Fruit fly (Drosophila melanogaster) whole organism, prepupa: Measurements from ENCODE around the gene CG7101.
A peak's percentile ranks its signal among the peaks of the same experiment; 100 is the strongest.

Experiments used
- CG10631 ChIP-seq: fragments of 200-800 bp; sonication (Bioruptor generic); optimal IDR thresholded peaks from 2 replicates; lab custom pipeline; 2016; ENCODE audit warnings: missing biosample characterization, missing genetic modification characterization
- CG10669 ChIP-seq: fragments of 200-800 bp; sonication (Bioruptor generic); optimal IDR thresholded peaks from 3 replicates; lab custom pipeline; 2018; ENCODE audit warnings: missing biosample characterization, mild to moderate bottlenecking, missing genetic modification characterization, moderate library complexity
- CG11762 ChIP-seq: fragments of 200-800 bp; sonication (Bioruptor generic); optimal IDR thresholded peaks from 3 replicates; lab custom pipeline; 2016; ENCODE audit warnings: missing biosample characterization, missing genetic modification characterization; ENCODE audit not compliant: insufficient read depth
- CG11902 ChIP-seq: fragments of 200-800 bp; sonication (Bioruptor generic); optimal IDR thresholded peaks from 3 replicates; lab custom pipeline; 2016; ENCODE audit warnings: missing biosample characterization, missing genetic modification characterization
- CG15336 ChIP-seq: fragments of 200-800 bp; sonication (Bioruptor generic); IDR thresholded peaks from 2 replicates; pipeline ENCODE4 v1.3.6; 2022; ENCODE audit warnings: missing biosample characterization, missing genetic modification characterization
- CG1621 ChIP-seq: fragments of 200-800 bp; sonication (Bioruptor generic); optimal IDR thresholded peaks from 3 replicates; lab custom pipeline; 2018; ENCODE audit warnings: missing biosample characterization, mild to moderate bottlenecking, missing genetic modification characterization
- CG16779 ChIP-seq: fragments of 200-800 bp; sonication (Bioruptor generic); optimal IDR thresholded peaks from 3 replicates; lab custom pipeline; 2017; ENCODE audit warnings: missing biosample characterization, mild to moderate bottlenecking, missing genetic modification characterization
- CG31627 ChIP-seq: fragments of 200-800 bp; sonication (Bioruptor generic); optimal IDR thresholded peaks from 3 replicates; lab custom pipeline; 2016; ENCODE audit warnings: missing biosample characterization, missing genetic modification characterization
- CG32006 ChIP-seq: fragments of 200-800 bp; sonication (Bioruptor generic); optimal IDR thresholded peaks from 3 replicates; lab custom pipeline; 2017; ENCODE audit warnings: missing biosample characterization, mild to moderate bottlenecking, missing genetic modification characterization
- CG6163 ChIP-seq: fragments of 200-800 bp; sonication (Bioruptor generic); IDR thresholded peaks from 3 replicates; pipeline ENCODE4 v1.3.6; 2022; ENCODE audit warnings: missing biosample characterization, missing genetic modification characterization
- CG6808 ChIP-seq: fragments of 200-800 bp; sonication (Bioruptor generic); optimal IDR thresholded peaks from 3 replicates; lab custom pipeline; 2017; ENCODE audit warnings: missing biosample characterization, missing genetic modification characterization, mild to moderate bottlenecking, moderate library complexity, missing genetic modification reagents
- CG6854 ChIP-seq: fragments of 200-800 bp; sonication (Bioruptor generic); optimal IDR thresholded peaks from 2 replicates; lab custom pipeline; 2017; ENCODE audit warnings: missing biosample characterization, mild to moderate bottlenecking, missing genetic modification characterization
- CG7368 ChIP-seq: fragments of 200-800 bp; sonication (Bioruptor generic); optimal IDR thresholded peaks from 3 replicates; lab custom pipeline; 2016; ENCODE audit warnings: missing biosample characterization, missing genetic modification characterization
- CG8632 ChIP-seq: fragments of 200-800 bp; sonication (Bioruptor generic); optimal IDR thresholded peaks from 3 replicates; lab custom pipeline; 2016; ENCODE audit warnings: missing biosample characterization, missing genetic modification characterization
- Eip75B ChIP-seq: fragments of 200-800 bp; sonication (Bioruptor generic); optimal IDR thresholded peaks from 3 replicates; lab custom pipeline; 2016; ENCODE audit warnings: missing biosample characterization, missing genetic modification characterization
- Eip78C ChIP-seq: fragments of 200-800 bp; sonication (Bioruptor generic); peaks from one replicate; lab custom pipeline; 2016; ENCODE audit warnings: missing biosample characterization, missing genetic modification characterization
- Eip93F ChIP-seq: fragments of 200-800 bp; sonication (Bioruptor generic); optimal IDR thresholded peaks from 2 replicates; lab custom pipeline; 2016; ENCODE audit warnings: missing biosample characterization, mild to moderate bottlenecking, missing genetic modification characterization
- Ets21C ChIP-seq: fragments of 200-800 bp; sonication (Bioruptor generic); optimal IDR thresholded peaks from 3 replicates; lab custom pipeline; 2016; ENCODE audit warnings: missing biosample characterization, missing genetic modification characterization
- Ets96B ChIP-seq: fragments of 200-800 bp; optimal IDR thresholded peaks from 2 replicates; lab custom pipeline; 2019; ENCODE audit warnings: missing biosample characterization, mild to moderate bottlenecking, missing genetic modification characterization, moderate library complexity
- Gug ChIP-seq: fragments of 200-800 bp; sonication (Bioruptor generic); IDR thresholded peaks from 2 replicates; pipeline ENCODE4 v1.3.6; 2022; ENCODE audit warnings: missing biosample characterization, missing genetic modification characterization
- Hr38 ChIP-seq: sonication (Bioruptor generic); optimal IDR thresholded peaks from 2 replicates; lab custom pipeline; 2016; ENCODE audit warnings: missing biosample characterization, missing genetic modification characterization
- Hr39 ChIP-seq: fragments of 200-800 bp; sonication (Bioruptor generic); optimal IDR thresholded peaks from 2 replicates; lab custom pipeline; 2016; ENCODE audit warnings: missing biosample characterization, missing genetic modification characterization
- Hr4 ChIP-seq: fragments of 200-800 bp; sonication (Bioruptor generic); optimal IDR thresholded peaks from 3 replicates; lab custom pipeline; 2016; ENCODE audit warnings: missing biosample characterization, missing genetic modification characterization
- Lpt ChIP-seq: fragments of 200-800 bp; sonication (Bioruptor generic); optimal IDR thresholded peaks from 3 replicates; lab custom pipeline; 2016; ENCODE audit warnings: missing biosample characterization, missing genetic modification characterization
- Sox102F ChIP-seq: fragments of 200-800 bp; sonication (Bioruptor generic); optimal IDR thresholded peaks from 2 replicates; lab custom pipeline; 2016; ENCODE audit warnings: missing biosample characterization, mild to moderate bottlenecking, missing genetic modification characterization
- Sox14 ChIP-seq: fragments of 200-800 bp; sonication (Bioruptor generic); optimal IDR thresholded peaks from 3 replicates; lab custom pipeline; 2016; ENCODE audit warnings: missing biosample characterization, missing genetic modification characterization
- achi ChIP-seq: fragments of 200-800 bp; sonication (Bioruptor generic); optimal IDR thresholded peaks from 3 replicates; lab custom pipeline; 2016; ENCODE audit warnings: missing biosample characterization, missing genetic modification characterization
- acj6 ChIP-seq: fragments of 200-800 bp; sonication (Bioruptor generic); optimal IDR thresholded peaks from 3 replicates; lab custom pipeline; 2016; ENCODE audit warnings: missing biosample characterization, missing genetic modification characterization
- dac ChIP-seq: fragments of 200-800 bp; sonication (Bioruptor generic); optimal IDR thresholded peaks from 2 replicates; lab custom pipeline; 2017; ENCODE audit warnings: missing biosample characterization, mild to moderate bottlenecking, missing genetic modification characterization
- dsx ChIP-seq: fragments of 200-800 bp; optimal IDR thresholded peaks from 3 replicates; lab custom pipeline; 2019; ENCODE audit warnings: missing biosample characterization, mild to moderate bottlenecking, missing genetic modification characterization, moderate library complexity; ENCODE audit not compliant: poor library complexity, severe bottlenecking
- eg ChIP-seq: fragments of 200-800 bp; sonication (Bioruptor generic); IDR thresholded peaks from 3 replicates; pipeline ENCODE4 v1.3.6; 2022; ENCODE audit warnings: missing biosample characterization, missing genetic modification characterization
- esn ChIP-seq: fragments of 200-800 bp; sonication (Bioruptor generic); optimal IDR thresholded peaks from 2 replicates; lab custom pipeline; 2016; ENCODE audit warnings: missing biosample characterization, mild to moderate bottlenecking, missing genetic modification characterization, moderate library complexity
- fd59A ChIP-seq: fragments of 200-800 bp; sonication (Bioruptor generic); optimal IDR thresholded peaks from 2 replicates; lab custom pipeline; 2017; ENCODE audit warnings: missing biosample characterization, mild to moderate bottlenecking, missing genetic modification characterization, missing genetic modification reagents
- fkh ChIP-seq: fragments of 200-800 bp; sonication (Bioruptor generic); optimal IDR thresholded peaks from 3 replicates; lab custom pipeline; 2017; ENCODE audit warnings: missing biosample characterization, mild to moderate bottlenecking, missing genetic modification characterization, moderate library complexity
- net ChIP-seq: fragments of 200-800 bp; sonication (Bioruptor generic); optimal IDR thresholded peaks from 3 replicates; lab custom pipeline; 2016; ENCODE audit warnings: missing biosample characterization, missing genetic modification characterization
- pdm3 ChIP-seq: fragments of 200-800 bp; sonication (Bioruptor generic); optimal IDR thresholded peaks from 3 replicates; lab custom pipeline; 2016; ENCODE audit warnings: missing biosample characterization, missing genetic modification characterization
- salr ChIP-seq, 2 experiments: fragments of 200-800 bp; sonication (Bioruptor generic); optimal IDR thresholded peaks; 3 replicates each; lab custom pipeline; 2016 to 2018; ENCODE audit warnings: missing biosample characterization in 2 of 2, missing genetic modification characterization in 2 of 2, mild to moderate bottlenecking in 1 of 2
- spab ChIP-seq: fragments of 200-800 bp; sonication (Bioruptor generic); optimal IDR thresholded peaks from 2 replicates; lab custom pipeline; 2017; ENCODE audit warnings: missing biosample characterization, mild to moderate bottlenecking, missing genetic modification characterization, missing genetic modification reagents
- ss ChIP-seq, 2 experiments: fragments of 200-800 bp; sonication (Bioruptor generic); optimal IDR thresholded peaks; 2 replicates in 1 of 2; 3 replicates in 1 of 2; lab custom pipeline; 2017 to 2018; ENCODE audit warnings: mild to moderate bottlenecking in 2 of 2, missing biosample characterization in 2 of 2, missing genetic modification characterization in 2 of 2, moderate library complexity in 1 of 2
- svp ChIP-seq: fragments of 200-800 bp; sonication (Bioruptor generic); peaks from one replicate; lab custom pipeline; 2016; ENCODE audit warnings: missing biosample characterization, missing genetic modification characterization
- topi ChIP-seq: fragments of 200-800 bp; sonication (Bioruptor generic); optimal IDR thresholded peaks from 3 replicates; lab custom pipeline; 2016; ENCODE audit warnings: missing biosample characterization, missing genetic modification characterization
- vri ChIP-seq: fragments of 200-800 bp; sonication (Bioruptor generic); optimal IDR thresholded peaks from 3 replicates; lab custom pipeline; 2016; ENCODE audit warnings: missing biosample characterization, mild to moderate bottlenecking, missing genetic modification characterization

Gene CG7101

DNA sequence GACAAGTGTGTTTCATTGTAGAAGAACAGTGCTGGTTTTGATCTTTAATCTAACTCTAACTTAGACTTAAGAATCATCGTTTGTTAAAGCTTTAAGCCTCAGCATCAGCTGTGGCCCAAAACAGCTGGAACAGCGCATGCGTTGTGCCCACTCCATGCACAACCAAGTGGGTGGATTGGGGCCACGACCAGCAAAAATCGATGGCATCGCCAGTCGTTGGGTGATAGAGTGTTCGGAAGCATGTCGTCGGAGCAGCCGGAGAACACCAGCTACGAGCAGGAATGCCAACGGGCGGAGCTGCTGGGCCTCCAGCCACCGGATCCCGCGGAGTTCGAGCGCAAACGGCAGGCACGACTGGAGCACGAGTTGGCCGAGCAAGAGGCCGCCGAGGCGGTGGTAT, 29.7 kb downstream of the CG7101 start, which contains the start of gene CG32544:
Gene CG32544, plus strand, starts transcription at position 211 of the 400 bp plus-strand sequence.
- no peak for TF ChIP-seq CG1621
- no peak for TF ChIP-seq fkh (GFP tag; lab: Kevin White, UChicago)
- TF ChIP-seq Gug (GFP tag; lab: Robert Waterston, UW), result no peak
- TF ChIP-seq acj6, result no peak
- no peak for TF ChIP-seq CG6854 (GFP tag; lab: Kevin White, UChicago)
- TF ChIP-seq spab (GFP tag; lab: Kevin White, UChicago), result no peak
- no peak for TF ChIP-seq CG16779
- no peak for TF ChIP-seq CG31627 (GFP tag; lab: Kevin White, UChicago)
- TF ChIP-seq CG10631, result no peak
- TF ChIP-seq CG10669 (GFP tag; lab: Kevin White, UChicago), result no peak
- no peak for TF ChIP-seq Hr38 (GFP tag; lab: Kevin White, UChicago)
- TF ChIP-seq dsx (GFP tag; lab: Kevin White, UChicago), result no peak

DNA sequence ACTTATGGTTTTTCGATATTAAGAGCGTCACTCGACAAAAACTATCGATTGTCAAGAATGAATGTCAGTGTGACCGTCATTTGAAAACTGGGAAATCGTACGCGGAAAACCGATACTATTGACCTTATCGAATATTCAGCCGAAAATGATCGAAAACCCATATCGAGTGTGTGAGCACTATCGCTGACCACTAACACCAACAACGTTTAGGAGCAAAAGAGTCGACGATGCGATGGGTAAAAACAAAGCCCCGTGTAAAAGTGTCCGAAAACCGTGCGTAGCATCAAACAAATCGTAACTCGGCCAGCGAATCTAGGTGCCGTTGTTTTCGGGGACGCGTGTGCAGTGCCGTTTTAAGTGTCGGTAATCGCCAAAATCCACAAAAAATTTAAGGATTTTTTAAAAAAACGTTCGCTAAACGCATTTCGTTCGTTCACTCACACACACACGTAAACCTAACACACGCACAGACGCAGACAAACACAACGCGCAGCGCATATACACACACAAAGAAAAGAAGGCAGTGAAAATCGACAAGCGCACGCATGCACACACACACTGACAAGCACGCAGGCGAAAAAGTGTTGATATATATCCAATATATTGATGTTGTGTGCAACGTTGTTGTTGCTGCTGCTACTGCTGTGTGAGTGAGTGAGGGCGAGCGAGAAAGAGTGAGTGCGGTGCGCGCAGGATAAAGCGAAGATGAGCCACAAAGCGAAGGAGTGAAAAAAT, 33.5 kb downstream of the CG7101 start, which contains the start of the genes CG7326 and Dora:
Gene CG7326, minus strand, starts transcription at position 29 of the 735 bp plus-strand sequence.
Gene Dora, plus strand, starts transcription at position 203 of the 735 bp plus-strand sequence.
- peak; percentile 67 for TF ChIP-seq Eip78C (GFP tag; lab: Kevin White, UChicago)
- TF ChIP-seq Ets96B (tag; lab: Kevin White, UChicago), result no peak
- TF ChIP-seq svp (GFP tag; lab: Kevin White, UChicago), result peak; percentile 77
- TF ChIP-seq Sox14 (GFP tag; lab: Kevin White, UChicago), result peak; percentile 19
- peak; percentile 15 for TF ChIP-seq dsx (GFP tag; lab: Kevin White, UChicago)
- TF ChIP-seq CG8632 (GFP tag; lab: Kevin White, UChicago), result no peak
- no peak for TF ChIP-seq CG1621
- TF ChIP-seq fkh (GFP tag; lab: Kevin White, UChicago), result peak; percentile 29
- peak; percentile 55; the same call in 2 of the 3 replicates for TF ChIP-seq CG6163 (GFP tag; lab: Robert Waterston, UW)
- no peak for TF ChIP-seq Hr39 (GFP tag; lab: Kevin White, UChicago)
- TF ChIP-seq CG6808 (GFP tag; lab: Kevin White, UChicago), result peak; percentile 11
- no peak for TF ChIP-seq CG15336 (GFP tag; lab: Robert Waterston, UW)
- peak; percentile 47 to 55 for TF ChIP-seq ss (GFP tag; optimal IDR thresholded peaks at IDR 0.05; lab: Kevin White, UChicago)
- TF ChIP-seq fd59A (GFP tag; lab: Kevin White, UChicago), result no peak
- no peak for TF ChIP-seq CG7368 (GFP tag; lab: Kevin White, UChicago)
- no peak for TF ChIP-seq Hr4 (GFP tag; lab: Kevin White, UChicago)
- TF ChIP-seq vri (GFP tag; lab: Kevin White, UChicago), result no peak
- TF ChIP-seq Eip93F (GFP tag; lab: Kevin White, UChicago), result no peak
- no peak for TF ChIP-seq CG16779
- TF ChIP-seq net (GFP tag; lab: Kevin White, UChicago), result no peak

DNA sequence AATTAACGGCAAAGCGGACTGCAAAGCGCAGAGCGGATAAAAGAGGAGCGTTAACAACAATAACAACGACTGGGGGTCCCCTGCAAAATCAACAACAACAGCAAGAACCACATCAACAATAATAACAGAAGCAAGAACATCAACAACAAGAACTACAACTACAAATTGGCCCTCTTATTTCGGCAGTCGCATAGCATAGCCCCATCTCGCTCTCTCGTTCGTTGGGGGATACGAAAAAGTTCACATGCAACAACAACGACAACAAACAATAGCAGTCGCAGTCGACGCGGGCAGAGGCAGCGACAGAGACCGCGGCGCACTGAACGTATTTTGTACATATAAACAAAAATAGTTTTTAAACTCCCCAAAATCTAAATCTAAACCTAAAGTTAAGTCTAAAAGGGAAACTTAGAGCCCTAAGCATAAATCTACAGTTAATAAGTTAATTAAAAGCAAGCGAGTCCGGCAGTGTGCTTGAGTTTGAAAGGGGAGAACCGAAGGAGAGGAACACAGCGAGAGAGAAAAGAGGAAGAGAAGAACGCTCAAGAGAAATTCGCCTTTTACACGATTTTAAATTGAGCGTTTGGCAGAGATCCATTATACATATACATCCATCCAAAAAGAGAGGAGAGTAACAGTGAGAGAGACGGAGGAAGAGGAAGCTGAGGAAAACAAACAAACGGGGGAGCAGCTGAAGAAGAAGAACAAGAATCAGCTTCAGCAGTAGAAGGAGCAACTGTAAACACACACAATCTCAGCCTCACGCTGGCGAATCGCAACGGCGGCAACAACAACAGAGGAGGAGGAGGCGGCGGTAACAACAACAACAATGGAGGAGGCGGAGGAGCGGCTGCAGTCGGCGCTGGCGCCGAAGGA, 34.3 kb downstream of the CG7101 start:
- peak; percentile 54; the same call in 1 of the 3 replicates for TF ChIP-seq CG6163 (GFP tag; lab: Robert Waterston, UW)
- TF ChIP-seq CG16779, result no peak
- TF ChIP-seq eg (GFP tag; lab: Robert Waterston, UW), result no peak
- no peak for TF ChIP-seq topi (GFP tag; lab: Kevin White, UChicago)
- TF ChIP-seq Hr39 (GFP tag; lab: Kevin White, UChicago), result no peak
- TF ChIP-seq Sox102F (GFP tag; lab: Kevin White, UChicago), result no peak
- no peak for TF ChIP-seq CG32006 (GFP tag; lab: Kevin White, UChicago)
- no peak for TF ChIP-seq CG7368 (GFP tag; lab: Kevin White, UChicago)
- TF ChIP-seq Ets21C (GFP tag; lab: Kevin White, UChicago), result no peak
- no peak for TF ChIP-seq Eip93F (GFP tag; lab: Kevin White, UChicago)
- TF ChIP-seq salr (GFP tag; optimal IDR thresholded peaks at IDR 0.05; lab: Kevin White, UChicago), result no peak
- no peak for TF ChIP-seq Ets96B (tag; lab: Kevin White, UChicago)
- TF ChIP-seq esn (GFP tag; lab: Kevin White, UChicago), result no peak
- TF ChIP-seq CG10669 (GFP tag; lab: Kevin White, UChicago), result no peak
- TF ChIP-seq CG11762, result no peak
- no peak for TF ChIP-seq dac
- TF ChIP-seq fkh (GFP tag; lab: Kevin White, UChicago), result peak; percentile 45
- no peak for TF ChIP-seq Hr4 (GFP tag; lab: Kevin White, UChicago)
- TF ChIP-seq Eip75B, result no peak
- no peak for TF ChIP-seq CG1621
- peak; percentile 53 for TF ChIP-seq Eip78C (GFP tag; lab: Kevin White, UChicago)
- no peak for TF ChIP-seq pdm3 (GFP tag; lab: Kevin White, UChicago)
- TF ChIP-seq CG11902 (GFP tag; lab: Kevin White, UChicago), result no peak
- TF ChIP-seq Lpt (GFP tag; lab: Kevin White, UChicago), result peak; percentile 0
- no peak for TF ChIP-seq achi (GFP tag; lab: Kevin White, UChicago)
- peak; percentile 24 for TF ChIP-seq CG6854 (GFP tag; lab: Kevin White, UChicago)
